Fruit fly (Drosophila melanogaster): ENCODE measurements around the gene CG1582.

CG1582 gene

dm6 chrX:10899665-10900064 lies 563 bp upstream of the CG1582 start, which contains the start of gene CG15208:
CG15208 (plus strand) TSS chrX:10899965.
- TF ChIP-seq noc (tag; optimal IDR thresholded peaks at IDR 0.05), result no peak

dm6 chrX:10893208-10893607 lies 5.9 kb downstream of the CG1582 start:
- no peak for TF ChIP-seq noc (tag; optimal IDR thresholded peaks at IDR 0.05)

- no peak for TF ChIP-seq noc (tag; optimal IDR thresholded peaks at IDR 0.05)
These were observed 8.0 kb downstream of the CG1582 start, which contains the start of gene Ork1 for dm6 chrX:10891150-10891549. Ork1 (minus strand) TSS chrX:10891250.

- no peak for TF ChIP-seq noc (tag; optimal IDR thresholded peaks at IDR 0.05)
These were observed 9.0 kb downstream of the CG1582 start for dm6 chrX:10889955-10890617.

- TF ChIP-seq noc (tag; optimal IDR thresholded peaks at IDR 0.05), result no peak
These were observed 11.5 kb downstream of the CG1582 start for dm6 chrX:10887643-10888042.

- TF ChIP-seq noc (tag; optimal IDR thresholded peaks at IDR 0.05), result peak; percentile 59
These were observed 12.7 kb downstream of the CG1582 start for dm6 chrX:10886418-10886817.

- TF ChIP-seq noc (tag; optimal IDR thresholded peaks at IDR 0.05), result no peak
These were observed 15.4 kb downstream of the CG1582 start for dm6 chrX:10883740-10884139.

- TF ChIP-seq noc (tag; optimal IDR thresholded peaks at IDR 0.05), result no peak
These were observed 16.3 kb downstream of the CG1582 start for dm6 chrX:10882786-10883185.

dm6 chrX:10877087-10877935 lies 21.8 kb downstream of the CG1582 start, which contains the start of gene CG1637:
CG1637 (minus strand) TSS chrX:10877893.
- TF ChIP-seq noc (tag; optimal IDR thresholded peaks at IDR 0.05), result no peak

- no peak for TF ChIP-seq noc (tag; optimal IDR thresholded peaks at IDR 0.05)
These were observed 22.7 kb downstream of the CG1582 start for dm6 chrX:10876451-10876850.

- TF ChIP-seq noc (tag; optimal IDR thresholded peaks at IDR 0.05), result no peak
These were observed 30.1 kb downstream of the CG1582 start, which contains the start of gene CG2157 for dm6 chrX:10869045-10869444. CG2157 (plus strand) TSS chrX:10869284.

dm6 chrX:10867692-10868091 lies 31.4 kb downstream of the CG1582 start:
- no peak for TF ChIP-seq noc (tag; optimal IDR thresholded peaks at IDR 0.05)

dm6 chrX:10865580-10866331 lies 33.3 kb downstream of the CG1582 start:
- no peak for TF ChIP-seq noc (tag; optimal IDR thresholded peaks at IDR 0.05)

dm6 chrX:10857853-10858252 lies 41.2 kb downstream of the CG1582 start:
- TF ChIP-seq noc (tag; optimal IDR thresholded peaks at IDR 0.05), result no peak

- TF ChIP-seq noc (tag; optimal IDR thresholded peaks at IDR 0.05), result no peak
These were observed 41.7 kb downstream of the CG1582 start, which contains the start of the genes sofe and CG2186 for dm6 chrX:10857376-10857775. sofe (minus strand) TSS chrX:10857413. CG2186 (plus strand) TSS chrX:10857655.

dm6 chrX:10854686-10855085 lies 44.4 kb downstream of the CG1582 start, which contains the start of gene feo:
feo (minus strand) TSS chrX:10854869.
- TF ChIP-seq noc (tag; optimal IDR thresholded peaks at IDR 0.05), result no peak

All from whole organism, larva.